Fruit fly (Drosophila melanogaster) whole organism, adult: Measurements from ENCODE around the gene Plzf.

ENCODE experiments used
- CG11617 ChIP-seq: fragments of 200-800 bp; sonication (Bioruptor generic); optimal IDR thresholded peaks from 2 replicates; lab custom pipeline; 2017; ENCODE audit warnings: mild to moderate bottlenecking, missing biosample characterization, missing genetic modification reagents, missing genetic modification characterization
- CG12768 ChIP-seq: fragments of 200-800 bp; sonication (Bioruptor generic); optimal IDR thresholded peaks from 2 replicates; lab custom pipeline; 2017; ENCODE audit warnings: missing biosample characterization, missing genetic modification characterization, mild to moderate bottlenecking, moderate library complexity, missing genetic modification reagents
- CG14711 ChIP-seq: fragments of 200-800 bp; sonication (Bioruptor generic); optimal IDR thresholded peaks from 2 replicates; lab custom pipeline; 2018; ENCODE audit warnings: missing biosample characterization, mild to moderate bottlenecking, missing genetic modification characterization, moderate library complexity
- CG1620 ChIP-seq: fragments of 200-800 bp; sonication (Bioruptor generic); optimal IDR thresholded peaks from 2 replicates; lab custom pipeline; 2016; ENCODE audit warnings: missing biosample characterization, missing genetic modification characterization
- CG33017 ChIP-seq: fragments of 200-800 bp; sonication (Bioruptor generic); optimal IDR thresholded peaks from 2 replicates; lab custom pipeline; 2018; ENCODE audit warnings: missing biosample characterization, mild to moderate bottlenecking, missing genetic modification characterization, moderate library complexity
- CG5204 ChIP-seq: fragments of 200-800 bp; sonication (Bioruptor generic); optimal IDR thresholded peaks from 2 replicates; lab custom pipeline; 2016; ENCODE audit warnings: missing biosample characterization, missing genetic modification characterization
- CG7045 ChIP-seq: fragments of 200-800 bp; sonication (Bioruptor generic); optimal IDR thresholded peaks from 2 replicates; lab custom pipeline; 2017; ENCODE audit warnings: missing biosample characterization, mild to moderate bottlenecking, missing genetic modification characterization
- CG7101 ChIP-seq: fragments of 200-800 bp; sonication (Bioruptor generic); optimal IDR thresholded peaks from 2 replicates; lab custom pipeline; 2018; ENCODE audit warnings: missing biosample characterization, mild to moderate bottlenecking, missing genetic modification characterization, moderate library complexity
- Clk ChIP-seq: fragments of 200-800 bp; sonication (Bioruptor generic); optimal IDR thresholded peaks from 2 replicates; lab custom pipeline; 2017; ENCODE audit warnings: missing biosample characterization, missing genetic modification characterization
- Crg-1 ChIP-seq: fragments of 200-800 bp; sonication (Bioruptor generic); optimal IDR thresholded peaks from 2 replicates; lab custom pipeline; 2016; ENCODE audit warnings: missing biosample characterization, missing genetic modification characterization
- Hr96 ChIP-seq: fragments of 200-800 bp; sonication (Bioruptor generic); optimal IDR thresholded peaks from 2 replicates; lab custom pipeline; 2016; ENCODE audit warnings: missing biosample characterization, missing genetic modification characterization
- Mnt ChIP-seq: fragments of 200-800 bp; sonication (Bioruptor generic); optimal IDR thresholded peaks from 2 replicates; lab custom pipeline; 2016; ENCODE audit warnings: missing biosample characterization, mild to moderate bottlenecking, missing genetic modification characterization
- bab1 ChIP-seq: fragments of 200-800 bp; sonication (Bioruptor generic); optimal IDR thresholded peaks from 3 replicates; lab custom pipeline; 2019; ENCODE audit warnings: missing biosample characterization, mild to moderate bottlenecking, missing genetic modification characterization, moderate library complexity
- cic ChIP-seq: fragments of 200-800 bp; sonication (Bioruptor generic); optimal IDR thresholded peaks from 2 replicates; lab custom pipeline; 2017; ENCODE audit warnings: missing biosample characterization, mild to moderate bottlenecking, missing genetic modification characterization, moderate library complexity
- cnc ChIP-seq, 2 experiments: fragments of >200 bp; optimal IDR thresholded peaks; 2 replicates each; lab custom pipeline; 2017
- kay ChIP-seq: fragments of 200-800 bp; sonication (Bioruptor generic); peaks from one replicate; lab custom pipeline; 2016; ENCODE audit warnings: missing biosample characterization, missing genetic modification characterization, borderline replicate concordance
- ovo ChIP-seq: fragments of 200-800 bp; sonication (Bioruptor generic); optimal IDR thresholded peaks from 2 replicates; lab custom pipeline; 2016; ENCODE audit warnings: missing biosample characterization, missing genetic modification characterization
- pad ChIP-seq: fragments of 200-800 bp; sonication (Bioruptor generic); optimal IDR thresholded peaks from 3 replicates; lab custom pipeline; 2017; ENCODE audit warnings: missing biosample characterization, missing genetic modification characterization, mild to moderate bottlenecking, moderate library complexity, missing genetic modification reagents
- tj ChIP-seq: fragments of 200-800 bp; sonication (Bioruptor generic); optimal IDR thresholded peaks from 3 replicates; lab custom pipeline; 2017; ENCODE audit warnings: missing biosample characterization, mild to moderate bottlenecking, missing genetic modification characterization, moderate library complexity
- toe ChIP-seq: fragments of 200-800 bp; sonication (Bioruptor generic); optimal IDR thresholded peaks from 2 replicates; lab custom pipeline; 2016; ENCODE audit warnings: missing biosample characterization, missing genetic modification characterization

The Plzf gene

dm6 chr2L:12063035-12063434 lies 14.3 kb upstream of the Plzf start, which contains the start of gene Rab3-GAP:
Rab3-GAP (minus strand) TSS chr2L:12063184.
- TF ChIP-seq bab1 (GFP tag; lab: Kevin White, UChicago) (peak; percentile 47), ovo (GFP tag; lab: Kevin White, UChicago) (no peak), CG7101 (peak; percentile 13), kay (GFP tag; lab: Kevin White, UChicago) (no peak), CG7045 (no peak), CG14711 (peak; percentile 29), CG33017 (no peak), cic (GFP tag; lab: Kevin White, UChicago) (no peak), CG11617 (peak; percentile 20), CG1620 (GFP tag; lab: Kevin White, UChicago) (no peak)

dm6 chr2L:12055837-12056388 lies 7.2 kb upstream of the Plzf start, which contains the start of the genes JhI-21, RpL7-like and CG34164:
JhI-21 (minus strand) TSS chr2L:12056042.
RpL7-like (plus strand) TSS chr2L:12056326.
CG34164 (plus strand) TSS chr2L:12056348.
- TF ChIP-seq tj (GFP tag; lab: Kevin White, UChicago) = peak; percentile 57
- no peak for TF ChIP-seq CG14711
- TF ChIP-seq toe = no peak
- no peak for TF ChIP-seq bab1 (GFP tag; lab: Kevin White, UChicago)
- TF ChIP-seq CG12768 = peak; percentile 4
- no peak for TF ChIP-seq cic (GFP tag; lab: Kevin White, UChicago)
- TF ChIP-seq CG1620 (GFP tag; lab: Kevin White, UChicago) = no peak
- TF ChIP-seq CG5204 = no peak
- no peak for TF ChIP-seq pad (GFP tag; lab: Kevin White, UChicago)
- no peak for TF ChIP-seq ovo (GFP tag; lab: Kevin White, UChicago)
- no peak for TF ChIP-seq Clk (GFP tag; lab: Kevin White, UChicago)
- peak; percentile 87 for TF ChIP-seq Mnt (GFP tag; lab: Kevin White, UChicago)
- TF ChIP-seq kay (GFP tag; lab: Kevin White, UChicago) = no peak
- TF ChIP-seq CG7101 = no peak
- TF ChIP-seq Hr96 = no peak
- TF ChIP-seq CG33017 = no peak
- TF ChIP-seq CG11617 = no peak
- no peak for TF ChIP-seq cnc (optimal IDR thresholded peaks at IDR 0.05; lab: Kevin White, UChicago)
- TF ChIP-seq Crg-1 (GFP tag; lab: Kevin White, UChicago) = no peak
- TF ChIP-seq CG7045 = no peak

dm6 chr2L:12053365-12053764 lies 4.6 kb upstream of the Plzf start:
- TF ChIP-seq bab1 (GFP tag; lab: Kevin White, UChicago) = no peak
- no peak for TF ChIP-seq CG1620 (GFP tag; lab: Kevin White, UChicago)
- no peak for TF ChIP-seq tj (GFP tag; lab: Kevin White, UChicago)
- no peak for TF ChIP-seq CG7101
- no peak for TF ChIP-seq pad (GFP tag; lab: Kevin White, UChicago)
- no peak for TF ChIP-seq ovo (GFP tag; lab: Kevin White, UChicago)
- no peak for TF ChIP-seq kay (GFP tag; lab: Kevin White, UChicago)
- no peak for TF ChIP-seq Clk (GFP tag; lab: Kevin White, UChicago)
- no peak for TF ChIP-seq CG7045
- no peak for TF ChIP-seq CG14711
- TF ChIP-seq Hr96 = no peak

- TF ChIP-seq kay (GFP tag; lab: Kevin White, UChicago) (no peak), CG11617 (no peak), cic (GFP tag; lab: Kevin White, UChicago) (no peak), CG14711 (no peak), Crg-1 (GFP tag; lab: Kevin White, UChicago) (no peak), tj (GFP tag; lab: Kevin White, UChicago) (no peak), CG1620 (GFP tag; lab: Kevin White, UChicago) (no peak), CG5204 (no peak), Mnt (GFP tag; lab: Kevin White, UChicago) (no peak), bab1 (GFP tag; lab: Kevin White, UChicago) (no peak), ovo (GFP tag; lab: Kevin White, UChicago) (no peak), CG33017 (no peak), pad (GFP tag; lab: Kevin White, UChicago) (no peak), CG7101 (no peak), toe (no peak)
These were observed 415 bp upstream of the Plzf start, which contains the start of gene PLCXD for dm6 chr2L:12049133-12049532. PLCXD (plus strand) TSS chr2L:12049418.

- no peak for TF ChIP-seq CG33017
- TF ChIP-seq bab1 (GFP tag; lab: Kevin White, UChicago) = no peak
- no peak for TF ChIP-seq tj (GFP tag; lab: Kevin White, UChicago)
- TF ChIP-seq ovo (GFP tag; lab: Kevin White, UChicago) = no peak
- TF ChIP-seq Crg-1 (GFP tag; lab: Kevin White, UChicago) = no peak
- no peak for TF ChIP-seq Hr96
- TF ChIP-seq CG7101 = no peak
- TF ChIP-seq CG12768 = no peak
- TF ChIP-seq Mnt (GFP tag; lab: Kevin White, UChicago) = no peak
- no peak for TF ChIP-seq toe
- no peak for TF ChIP-seq kay (GFP tag; lab: Kevin White, UChicago)
- TF ChIP-seq Clk (GFP tag; lab: Kevin White, UChicago) = no peak
- TF ChIP-seq CG5204 = no peak
- no peak for TF ChIP-seq CG1620 (GFP tag; lab: Kevin White, UChicago)
- no peak for TF ChIP-seq CG11617
- no peak for TF ChIP-seq cic (GFP tag; lab: Kevin White, UChicago)
- TF ChIP-seq CG7045 = no peak
- no peak for TF ChIP-seq pad (GFP tag; lab: Kevin White, UChicago)
- no peak for TF ChIP-seq cnc (optimal IDR thresholded peaks at IDR 0.05; lab: Kevin White, UChicago)
- no peak for TF ChIP-seq CG14711
These were observed 1.9 kb downstream of the Plzf start for dm6 chr2L:12046856-12047230.
